Worm (Caenorhabditis elegans) whole organism, young adult: ENCODE results near the gene D1054.3.

Experiments used
- Y53G8AR.9 ChIP-seq: fragments of 200-800 bp; sonication (Bioruptor generic); conservative IDR thresholded peaks from 2 replicates; pipeline ENCODE4 v1.3.6; 2022; ENCODE audit warnings: missing genetic modification reagents, missing genetic modification characterization, missing compliant biosample characterization
- aptf-2 ChIP-seq: fragments of 200-800 bp; sonication (Bioruptor generic); conservative IDR thresholded peaks from 2 replicates; pipeline ENCODE4 v1.3.6; 2022; ENCODE audit warnings: missing genetic modification reagents, missing genetic modification characterization, missing compliant biosample characterization
- chd-7 ChIP-seq: sonication (generic microtip); optimal IDR thresholded peaks from 2 replicates; lab custom pipeline; 2016; ENCODE audit warnings: mild to moderate bottlenecking, missing genetic modification characterization, moderate library complexity, missing compliant biosample characterization
- efl-1 ChIP-seq: fragments of 150-350 bp; optimal IDR thresholded peaks from 2 replicates; lab custom pipeline; 2014; ENCODE audit warnings: missing biosample characterization, missing genetic modification reagents, missing genetic modification characterization
- him-1 ChIP-seq: sonication (generic microtip); optimal IDR thresholded peaks from 2 replicates; lab custom pipeline; 2016; ENCODE audit warnings: missing genotype, missing genetic modification reagents, missing genetic modification characterization, missing compliant biosample characterization
- lir-1 ChIP-seq: fragments of 200-800 bp; sonication (Bioruptor generic); conservative IDR thresholded peaks from 2 replicates; pipeline ENCODE4 v1.3.6; 2022; ENCODE audit warnings: missing genetic modification reagents, missing genetic modification characterization, missing compliant biosample characterization
- nfya-1 ChIP-seq: sonication (generic microtip); optimal IDR thresholded peaks from 2 replicates; lab custom pipeline; 2017; ENCODE audit warnings: antibody characterized with exemption, missing compliant biosample characterization, missing genetic modification characterization, borderline replicate concordance; ENCODE audit not compliant: insufficient read depth
- nfya-2 ChIP-seq: fragments of 200-800 bp; sonication (Bioruptor generic); IDR thresholded peaks from 2 replicates; pipeline ENCODE4 v1.3.6; 2022; ENCODE audit warnings: missing genetic modification reagents, missing genetic modification characterization, missing compliant biosample characterization
- unc-62 ChIP-seq: fragments of 150-350 bp; optimal IDR thresholded peaks from 2 replicates; lab custom pipeline; 2014; ENCODE audit warnings: missing biosample characterization, missing genetic modification reagents, missing genetic modification characterization

DNA sequence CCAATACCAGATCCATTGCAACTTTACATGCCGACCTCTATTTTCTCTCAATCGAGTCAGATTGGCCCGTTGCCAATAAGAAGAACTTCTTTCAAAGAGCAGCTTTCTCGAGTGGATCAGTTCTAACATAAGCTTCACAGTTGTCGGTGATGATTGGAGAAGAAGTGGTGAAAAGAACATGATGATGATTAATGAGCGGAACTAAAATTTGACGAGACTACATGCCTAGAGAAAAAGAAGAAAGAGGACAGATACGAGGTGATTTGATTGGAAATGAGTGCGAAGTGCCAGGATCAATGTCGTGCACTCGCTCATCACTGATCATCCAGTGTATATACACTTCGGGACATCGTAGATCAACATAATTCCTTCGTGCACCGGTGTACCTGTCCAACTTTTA lies 43.6 kb upstream of the D1054.3 start:
- TF ChIP-seq Y53G8AR.9 (GFP tag; lab: Robert Waterston, UW) (0 out of 2 replicates have a peak, but pooled peaks have one; percentile 19), nfya-1 (tag; lab: Kevin White, UChicago) (no peak), nfya-2 (GFP tag; lab: Robert Waterston, UW) (no peak), unc-62 (no peak), him-1 (no peak), chd-7 (no peak), lir-1 (GFP tag; lab: Robert Waterston, UW) (no peak), aptf-2 (GFP tag; lab: Robert Waterston, UW) (no peak), efl-1 (no peak)
